ENCODE assay signal across 1 worm cellular context in the genomic region with DNA sequence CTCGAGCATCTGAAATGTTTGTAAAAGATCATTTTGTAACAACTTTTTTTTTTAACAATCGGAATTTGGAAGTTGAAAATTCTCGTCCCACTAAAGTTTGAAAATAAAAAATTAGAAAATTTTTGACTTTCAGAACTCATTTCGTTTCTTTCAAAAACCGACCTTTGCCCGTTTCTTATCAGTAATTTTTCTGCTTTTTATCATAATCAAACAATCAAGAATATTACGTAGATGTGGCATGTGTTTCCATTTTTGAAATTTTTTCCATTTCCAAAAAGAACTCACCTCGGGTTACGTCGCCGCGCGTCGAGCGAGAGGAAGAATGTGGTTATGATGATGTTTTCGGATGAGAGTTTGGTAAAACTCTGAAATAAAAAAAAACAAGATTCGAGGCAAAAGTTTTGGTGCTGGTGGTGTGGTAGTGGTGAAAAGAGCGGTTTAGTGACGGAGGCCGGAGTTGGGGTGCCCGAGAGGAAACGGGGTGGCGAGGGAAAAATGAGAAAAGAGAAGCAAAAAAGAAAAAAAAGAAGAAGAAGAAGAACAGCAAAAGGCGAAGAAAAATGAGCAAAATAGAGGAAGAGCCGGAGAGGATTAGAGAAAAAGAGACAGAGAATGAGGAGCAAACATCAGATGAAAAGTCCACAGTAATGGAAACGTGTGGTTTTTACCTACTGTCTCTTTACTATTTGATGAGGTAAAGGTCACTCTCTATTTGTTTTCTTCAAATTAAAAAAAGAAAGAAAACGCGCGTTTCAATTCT.
TF ChIP-seq lines count a peak whose summit lies in the region.

Gene T12A7.2 (minus strand): TSS at position 412 of the 760 bp plus-strand sequence.

TF ChIP-seq in whole organism, L1 larva, 84 proteins besides CTCF, POLR2A, EP300 and RAD21 (continued from another document):
- TF ChIP-seq nhr-90 (tag; optimal IDR thresholded peaks at IDR 0.05; lab: Kevin White, UChicago; ENCODE audit: poor library complexity) = no peak
- no peak for TF ChIP-seq ztf-11 (tag; optimal IDR thresholded peaks at IDR 0.05; lab: Kevin White, UChicago)
- no peak for TF ChIP-seq nhr-85 (tag; lab: Kevin White, UChicago)
- TF ChIP-seq C16A3.4 (tag; optimal IDR thresholded peaks at IDR 0.05; lab: Kevin White, UChicago) = no peak
- no peak for TF ChIP-seq ets-5 (GFP tag; IDR thresholded peaks at IDR 0.05; lab: Robert Waterston, UW)
- no peak for TF ChIP-seq nhr-237 (tag; optimal IDR thresholded peaks at IDR 0.05; lab: Kevin White, UChicago)
- TF ChIP-seq lin-14 (GFP tag; optimal IDR thresholded peaks at IDR 0.05; lab: Kevin White, UChicago) = peak; percentile 56
- TF ChIP-seq nhr-20 (tag; optimal IDR thresholded peaks at IDR 0.05; lab: Kevin White, UChicago) = no peak
- TF ChIP-seq egl-27 (tag; optimal IDR thresholded peaks at IDR 0.05; lab: Kevin White, UChicago) = no peak
- peak; percentile 7 for TF ChIP-seq swsn-7 (tag; optimal IDR thresholded peaks at IDR 0.05; lab: Kevin White, UChicago)
- no peak for TF ChIP-seq lin-39 (tag; optimal IDR thresholded peaks at IDR 0.05; lab: Kevin White, UChicago)
- TF ChIP-seq snu-23 (GFP tag; optimal IDR thresholded peaks at IDR 0.05; lab: Kevin White, UChicago) = peak; percentile 4
- TF ChIP-seq pag-3 (tag; optimal IDR thresholded peaks at IDR 0.05; lab: Kevin White, UChicago; ENCODE audit: borderline replicate concordance, insufficient read depth) = no peak
- no peak for TF ChIP-seq ces-1 (GFP tag; optimal IDR thresholded peaks at IDR 0.05; lab: Kevin White, UChicago)
- TF ChIP-seq nhr-28 (tag; optimal IDR thresholded peaks at IDR 0.05; lab: Kevin White, UChicago) = no peak
- TF ChIP-seq zip-4 (GFP tag; optimal IDR thresholded peaks at IDR 0.05; lab: Kevin White, UChicago) = no peak
- no peak for TF ChIP-seq unc-86 (tag; optimal IDR thresholded peaks at IDR 0.05; lab: Kevin White, UChicago)
- TF ChIP-seq mep-1 (tag; optimal IDR thresholded peaks at IDR 0.05; lab: Kevin White, UChicago) = no peak
- TF ChIP-seq vab-15 (tag; optimal IDR thresholded peaks at IDR 0.05; lab: Kevin White, UChicago) = no peak
- TF ChIP-seq aha-1 (tag; optimal IDR thresholded peaks at IDR 0.05; lab: Kevin White, UChicago) = no peak
- TF ChIP-seq efl-3 (GFP tag; optimal IDR thresholded peaks at IDR 0.05; lab: Kevin White, UChicago) = no peak
- no peak for TF ChIP-seq fkh-8 (tag; optimal IDR thresholded peaks at IDR 0.05; lab: Kevin White, UChicago)
- no peak for TF ChIP-seq egl-13 (tag; optimal IDR thresholded peaks at IDR 0.05; lab: Kevin White, UChicago)
- no peak for TF ChIP-seq jun-1 (tag; optimal IDR thresholded peaks at IDR 0.05; lab: Kevin White, UChicago)
- no peak for TF ChIP-seq unc-98 (GFP tag; IDR thresholded peaks at IDR 0.05; lab: Robert Waterston, UW)
- peak in 1 of 2 experiments; percentile 38 for TF ChIP-seq lsy-2 (tag; optimal IDR thresholded peaks at IDR 0.05; lab: Kevin White, UChicago)
- TF ChIP-seq isw-1 (GFP tag; IDR thresholded peaks at IDR 0.05; lab: Robert Waterston, UW) = no peak
- TF ChIP-seq lin-13 (GFP tag; optimal IDR thresholded peaks at IDR 0.05; lab: Kevin White, UChicago) = no peak
- TF ChIP-seq hlh-17 (GFP tag; optimal IDR thresholded peaks at IDR 0.05; lab: Kevin White, UChicago; ENCODE audit: borderline replicate concordance) = no peak
- no peak for TF ChIP-seq ceh-82 (tag; optimal IDR thresholded peaks at IDR 0.05; lab: Kevin White, UChicago)
- TF ChIP-seq tbx-2 (tag; optimal IDR thresholded peaks at IDR 0.05; lab: Kevin White, UChicago) = peak; percentile 7
- no peak for TF ChIP-seq nhr-84 (tag; optimal IDR thresholded peaks at IDR 0.05; lab: Kevin White, UChicago)
- TF ChIP-seq irx-1 (tag; optimal IDR thresholded peaks at IDR 0.05; lab: Kevin White, UChicago) = no peak
- TF ChIP-seq nhr-76 (tag; optimal IDR thresholded peaks at IDR 0.05; lab: Kevin White, UChicago) = no peak
- TF ChIP-seq elt-3 (tag; optimal IDR thresholded peaks at IDR 0.05; lab: Kevin White, UChicago) = no peak
- TF ChIP-seq dpl-1 (GFP tag; optimal IDR thresholded peaks at IDR 0.05; lab: Kevin White, UChicago) = no peak
- no peak for TF ChIP-seq nhr-77 (tag; optimal IDR thresholded peaks at IDR 0.05; lab: Kevin White, UChicago)
- no peak for TF ChIP-seq sptf-1 (tag; optimal IDR thresholded peaks at IDR 0.05; lab: Kevin White, UChicago)
- TF ChIP-seq F16B12.6 (tag; optimal IDR thresholded peaks at IDR 0.05; lab: Kevin White, UChicago) = no peak
- TF ChIP-seq fkh-4 (tag; optimal IDR thresholded peaks at IDR 0.05; lab: Kevin White, UChicago; ENCODE audit: borderline replicate concordance) = no peak
- no peak for TF ChIP-seq C04F5.9 (tag; optimal IDR thresholded peaks at IDR 0.05; lab: Kevin White, UChicago)
- no peak for TF ChIP-seq hlh-4 (tag; optimal IDR thresholded peaks at IDR 0.05; lab: Kevin White, UChicago)
